Worm (Caenorhabditis elegans) whole organism, young adult: Measurements from ENCODE around the gene str-56.

ENCODE experiments used
- C17E4.6 ChIP-seq: fragments of 200-800 bp; sonication (Bioruptor generic); IDR thresholded peaks from 2 replicates; pipeline ENCODE4 v1.3.6; 2022; ENCODE audit warnings: missing genetic modification reagents, missing genetic modification characterization, missing compliant biosample characterization
- D2030.7 ChIP-seq: fragments of 200-800 bp; sonication (Bioruptor generic); IDR thresholded peaks from 2 replicates; pipeline ENCODE4 v1.3.6; 2022; ENCODE audit warnings: missing genetic modification reagents, missing genetic modification characterization, missing compliant biosample characterization
- F57C9.4 ChIP-seq: sonication (generic microtip); optimal IDR thresholded peaks from 2 replicates; lab custom pipeline; 2017; ENCODE audit warnings: mild to moderate bottlenecking, missing genetic modification characterization, missing compliant biosample characterization
- Y95B8A.8 ChIP-seq: fragments of 200-800 bp; sonication (Bioruptor generic); IDR thresholded peaks from 2 replicates; pipeline ENCODE4 v1.3.6; 2022; ENCODE audit warnings: missing genetic modification reagents, missing genetic modification characterization, missing compliant biosample characterization
- ama-1 ChIP-seq, 3 experiments: fragments of 150-350 bp in 1 of 3; sonication (generic microtip) in 2 of 3; optimal IDR thresholded peaks; 2 replicates each; lab custom pipeline; 2014 to 2018; ENCODE audit warnings: missing biosample characterization in 2 of 3, missing genetic modification characterization in 2 of 3, missing genetic modification reagents in 2 of 3
- atf-7 ChIP-seq: sonication (generic microtip); optimal IDR thresholded peaks from 2 replicates; lab custom pipeline; 2017; ENCODE audit warnings: mild to moderate bottlenecking, missing genetic modification characterization, missing compliant biosample characterization
- athp-1 ChIP-seq: sonication (generic microtip); optimal IDR thresholded peaks from 2 replicates; lab custom pipeline; 2017; ENCODE audit warnings: mild to moderate bottlenecking, missing genetic modification characterization, missing compliant biosample characterization
- bed-1 ChIP-seq: fragments of 200-800 bp; sonication (Bioruptor generic); IDR thresholded peaks from 2 replicates; pipeline ENCODE4 v1.3.6; 2022; ENCODE audit warnings: missing genetic modification reagents, missing genetic modification characterization, missing compliant biosample characterization
- cebp-1 ChIP-seq, 2 experiments: fragments of 200-800 bp in 1 of 2; sonication (Bioruptor generic) in 1 of 2; sonication (generic microtip) in 1 of 2; IDR thresholded peaks in 1 of 2; optimal IDR thresholded peaks in 1 of 2; 2 replicates each; pipeline versions ENCODE4 v1.3.6 to Lab custom; 2017 to 2022; ENCODE audit warnings: missing compliant biosample characterization in 2 of 2, missing genetic modification characterization in 2 of 2, mild to moderate bottlenecking in 1 of 2, missing genetic modification reagents in 1 of 2, moderate library complexity in 1 of 2
- lin-35 ChIP-seq, 3 experiments: fragments of 150-350 bp in 2 of 3; sonication (generic microtip) in 1 of 3; optimal IDR thresholded peaks; 2 replicates each; lab custom pipeline; 2014 to 2018; ENCODE audit warnings: missing biosample characterization in 3 of 3, missing genetic modification characterization in 3 of 3, missing genetic modification reagents in 3 of 3
- sdz-38 ChIP-seq: sonication (generic microtip); optimal IDR thresholded peaks from 2 replicates; lab custom pipeline; 2016; ENCODE audit warnings: missing genotype, missing genetic modification characterization, missing compliant biosample characterization
- snpc-4 ChIP-seq, 5 experiments: fragments of 150-350 bp in 1 of 5; sonication (generic microtip) in 4 of 5; optimal IDR thresholded peaks; 2 replicates each; lab custom pipeline; 2014 to 2018; ENCODE audit warnings: missing genetic modification characterization in 5 of 5, missing biosample characterization in 3 of 5, antibody characterized with exemption in 2 of 5, mild to moderate bottlenecking in 2 of 5, missing compliant biosample characterization in 2 of 5, missing genotype in 2 of 5, moderate library complexity in 2 of 5, missing genetic modification reagents in 1 of 5
- zim-3 ChIP-seq: sonication (generic microtip); optimal IDR thresholded peaks from 2 replicates; lab custom pipeline; 2017; ENCODE audit warnings: mild to moderate bottlenecking, missing genetic modification characterization, moderate library complexity, missing compliant biosample characterization

DNA sequence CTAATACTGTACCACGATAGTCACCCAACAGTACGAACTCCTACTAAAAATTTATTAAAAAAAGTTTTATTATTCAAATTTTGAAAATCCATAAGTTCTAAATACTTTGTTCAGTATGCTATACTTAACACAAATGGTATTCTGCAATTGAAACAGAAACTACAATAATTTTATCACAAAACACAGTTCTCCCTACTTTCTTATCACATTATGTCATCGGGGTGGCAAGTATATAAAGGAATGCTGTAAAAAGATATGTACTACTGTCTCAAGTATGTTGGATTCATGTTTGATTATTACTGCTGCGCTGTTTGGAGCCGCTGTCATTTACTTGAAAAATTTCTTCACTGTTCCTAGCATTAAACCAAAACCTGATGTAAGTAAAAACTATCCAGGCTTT, 48.7 kb downstream of the str-56 start, which contains the start of gene cdr-1:
- TF ChIP-seq atf-7 (no peak), athp-1 (no peak), C17E4.6 (GFP tag; lab: Robert Waterston, UW) (no peak), sdz-38 (tag; lab: Kevin White, UChicago) (no peak), ama-1 (optimal IDR thresholded peaks at IDR 0.05; lab: Kevin White, UChicago) (no peak), ama-1 (GFP tag; optimal IDR thresholded peaks at IDR 0.05; lab: Kevin White, UChicago) (no peak), Y95B8A.8 (GFP tag; lab: Robert Waterston, UW) (no peak), bed-1 (GFP tag; lab: Robert Waterston, UW) (no peak), zim-3 (no peak), F57C9.4 (tag; lab: Kevin White, UChicago) (no peak), D2030.7 (GFP tag; lab: Robert Waterston, UW) (no peak), snpc-4 (GFP tag; optimal IDR thresholded peaks at IDR 0.05; lab: Kevin White, UChicago) (no peak), snpc-4 (tag; optimal IDR thresholded peaks at IDR 0.05; lab: Kevin White, UChicago) (no peak), cebp-1 (GFP tag; IDR thresholded peaks at IDR 0.05; lab: Robert Waterston, UW) (no peak), cebp-1 (tag; optimal IDR thresholded peaks at IDR 0.05; lab: Kevin White, UChicago) (no peak), lin-35 (GFP tag; optimal IDR thresholded peaks at IDR 0.05; lab: Kevin White, UChicago) (no peak)
